Fruit fly (Drosophila melanogaster) S2 (cell line): ENCODE measurements around the gene Lsd-1.

ENCODE experiments used
- CG8478 ChIP-seq: fragments of >200 bp; optimal IDR thresholded peaks from 2 replicates; lab custom pipeline; 2018
- CTCF ChIP-seq, 2 experiments: fragments of >200 bp; optimal IDR thresholded peaks; 2 replicates each; lab custom pipeline; 2018

Gene Lsd-1

DNA sequence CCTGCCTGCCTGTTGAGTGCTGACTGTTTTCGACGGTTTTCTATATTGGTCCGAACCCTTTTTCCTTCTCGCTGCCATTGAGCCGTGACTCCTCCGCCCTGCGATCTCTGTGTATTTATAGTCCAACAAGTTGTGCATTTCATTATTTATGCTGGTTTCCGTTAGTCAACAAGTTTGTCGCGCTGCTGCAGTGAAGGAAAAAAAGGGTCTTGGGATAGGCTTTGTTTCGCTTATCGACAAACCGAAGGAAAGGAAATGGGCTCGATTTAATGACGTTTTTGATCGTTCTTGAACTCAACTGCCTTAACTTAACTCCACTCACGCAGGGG is 23.9 kb downstream of the Lsd-1 start:
- TF ChIP-seq CTCF (optimal IDR thresholded peaks at IDR 0.05; lab: Kevin White, UChicago) = no peak
- TF ChIP-seq CG8478 (lab: Kevin White, UChicago) = no peak

DNA sequence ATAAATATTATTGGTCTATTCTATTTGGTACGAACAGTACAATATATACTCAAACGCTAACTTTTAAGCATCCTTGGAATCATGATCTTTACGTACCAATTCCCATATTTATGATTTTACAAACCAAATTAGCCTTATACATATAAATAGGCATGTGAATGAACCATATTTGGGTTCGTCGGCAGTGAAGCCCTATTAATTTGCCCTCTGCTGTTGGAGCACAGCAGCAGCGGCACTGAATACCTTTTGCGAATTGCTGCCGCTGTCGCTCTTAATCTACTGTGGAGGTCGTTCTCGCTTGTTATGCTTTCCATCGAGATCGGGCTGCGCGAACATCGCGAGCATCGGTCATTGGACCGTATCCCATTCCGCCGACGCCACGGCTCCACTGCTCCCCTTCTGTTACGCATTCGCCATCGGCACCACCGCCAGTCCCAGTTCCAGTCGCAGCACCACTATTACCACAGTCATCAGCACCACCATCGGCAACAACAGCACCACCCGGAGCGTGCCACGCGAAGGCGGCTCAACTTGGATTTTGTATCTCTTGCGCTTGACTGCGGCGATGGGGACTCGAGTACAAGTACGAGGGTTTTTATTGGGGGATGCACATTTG is 24.9 kb downstream of the Lsd-1 start:
- TF ChIP-seq CTCF (optimal IDR thresholded peaks at IDR 0.05; lab: Kevin White, UChicago) = no peak
- no peak for TF ChIP-seq CG8478 (lab: Kevin White, UChicago)

DNA sequence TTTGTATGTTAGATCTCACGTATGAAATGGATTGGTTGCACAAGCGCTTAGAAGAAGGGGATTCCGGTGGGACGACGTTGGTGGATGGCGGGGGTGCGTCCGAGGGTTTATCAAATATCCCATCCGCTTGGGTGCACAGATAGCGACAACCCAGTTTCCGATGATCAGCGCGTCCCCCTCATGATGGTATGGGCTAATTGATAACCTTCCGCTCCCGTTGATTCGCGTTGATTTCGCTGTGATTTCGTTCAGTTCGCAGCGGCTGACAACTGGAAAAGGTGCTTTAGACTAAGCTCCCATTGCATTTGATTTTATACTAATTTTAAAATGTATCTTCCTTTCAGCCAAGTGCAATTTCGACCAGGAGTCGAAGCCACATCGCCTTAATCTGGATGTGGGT is 25.9 kb downstream of the Lsd-1 start:
- TF ChIP-seq CTCF (optimal IDR thresholded peaks at IDR 0.05; lab: Kevin White, UChicago) (no peak), CG8478 (lab: Kevin White, UChicago) (no peak)

DNA sequence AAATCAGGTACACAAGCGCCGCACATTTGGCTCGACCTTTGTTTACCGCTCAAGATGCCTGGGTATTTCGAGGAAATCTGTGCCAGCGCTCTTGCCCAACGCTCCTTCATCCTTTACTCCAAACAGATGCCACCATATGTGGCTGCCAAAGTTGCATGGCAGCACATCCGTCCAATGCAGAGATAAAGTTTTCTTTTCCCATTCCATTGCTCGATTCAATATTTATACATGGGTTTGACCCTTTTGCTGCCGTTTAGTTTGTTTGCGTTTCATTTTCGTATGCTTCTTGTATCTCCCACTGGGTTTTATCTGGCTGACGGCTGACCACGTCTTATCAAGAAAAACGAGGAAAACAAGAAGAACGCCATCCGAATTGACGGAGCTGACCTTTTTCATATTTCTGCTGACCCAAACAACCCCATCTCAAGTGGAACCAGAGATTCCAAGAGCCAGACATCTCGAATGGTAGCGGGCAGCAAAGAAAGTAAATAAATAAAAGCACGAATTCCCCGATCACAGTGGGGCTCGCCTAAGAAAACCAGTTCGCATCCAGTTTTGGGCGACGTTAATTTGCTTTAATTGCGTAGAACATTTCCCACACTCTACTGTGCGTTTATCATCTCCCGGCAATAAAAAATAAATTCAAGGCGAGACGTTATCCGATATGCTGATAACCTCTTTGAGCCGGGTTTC is 27.0 kb downstream of the Lsd-1 start:
- TF ChIP-seq CG8478 (lab: Kevin White, UChicago) (no peak), CTCF (optimal IDR thresholded peaks at IDR 0.05; lab: Kevin White, UChicago) (no peak)

DNA sequence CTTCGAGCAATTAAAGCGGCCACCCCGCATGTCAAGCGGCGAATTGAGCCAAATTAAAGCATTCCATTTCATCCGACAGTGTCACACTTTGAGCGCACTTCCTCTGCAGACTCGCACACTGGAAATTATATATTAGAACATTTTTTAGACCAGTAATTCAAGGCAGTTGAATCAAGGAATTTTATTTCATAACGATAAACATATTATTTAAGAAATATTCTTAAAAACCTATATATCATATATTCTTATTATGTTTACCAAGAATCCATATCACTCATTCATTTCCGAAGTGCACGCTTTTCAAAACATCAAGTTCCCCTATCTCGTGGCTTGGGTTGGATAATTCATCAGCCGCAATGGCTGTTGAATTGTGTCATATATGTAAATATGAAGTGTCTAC is 27.8 kb downstream of the Lsd-1 start:
- TF ChIP-seq CG8478 (lab: Kevin White, UChicago) (no peak), CTCF (optimal IDR thresholded peaks at IDR 0.05; lab: Kevin White, UChicago) (no peak)

DNA sequence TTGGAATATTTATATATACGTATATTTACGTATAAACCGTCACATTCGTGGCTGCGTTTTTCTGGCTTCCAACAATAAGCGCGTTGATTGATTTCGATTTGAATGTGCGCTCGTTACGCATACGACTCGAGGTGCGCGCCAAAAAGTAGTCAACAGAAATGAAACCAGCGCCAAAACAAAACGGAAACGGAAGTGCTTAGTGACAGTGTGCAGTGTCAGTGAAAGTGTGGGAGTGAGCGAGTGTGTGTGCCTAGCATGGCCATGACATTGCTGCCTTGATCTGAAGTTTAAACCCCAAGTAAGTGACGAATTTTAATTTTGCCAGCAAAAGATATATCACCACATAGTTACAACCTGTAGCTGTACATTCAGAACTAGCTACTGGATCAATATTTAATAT is 40.0 kb downstream of the Lsd-1 start, which contains the start of gene CG34355:
Gene CG34355, plus strand, starts transcription at position 192 of the 400 bp plus-strand sequence.
- TF ChIP-seq CG8478 (lab: Kevin White, UChicago) = no peak
- TF ChIP-seq CTCF (optimal IDR thresholded peaks at IDR 0.05; lab: Kevin White, UChicago) = no peak
